Fruit fly (Drosophila melanogaster): ENCODE data around the gene mRpL14.

mRpL14 gene

dm6 chrX:2298708-2299370, 45.6 kb downstream of the mRpL14 start:
- TF ChIP-seq CG8478 (optimal IDR thresholded peaks at IDR 0.05) (no peak), CTCF (optimal IDR thresholded peaks at IDR 0.05) (no peak)

- no peak for TF ChIP-seq CG8478 (optimal IDR thresholded peaks at IDR 0.05)
- no peak for TF ChIP-seq CTCF (optimal IDR thresholded peaks at IDR 0.05)
These were observed 46.8 kb downstream of the mRpL14 start for dm6 chrX:2297428-2298200.

- TF ChIP-seq CTCF (optimal IDR thresholded peaks at IDR 0.05), result no peak
- no peak for TF ChIP-seq CG8478 (optimal IDR thresholded peaks at IDR 0.05)
These were observed 48.0 kb downstream of the mRpL14 start for dm6 chrX:2296230-2297044.

dm6 chrX:2295435-2296229, 48.8 kb downstream of the mRpL14 start, which contains the start of gene Raf:
Gene Raf, plus strand, starts transcription at chrX:2295466.
- TF ChIP-seq CTCF (optimal IDR thresholded peaks at IDR 0.05) (no peak), CG8478 (optimal IDR thresholded peaks at IDR 0.05) (no peak)

- TF ChIP-seq CG8478 (optimal IDR thresholded peaks at IDR 0.05), result no peak
- TF ChIP-seq CTCF (optimal IDR thresholded peaks at IDR 0.05), result no peak
These were observed 49.7 kb downstream of the mRpL14 start for dm6 chrX:2294474-2295434.

All from S2 (cell line).